Fruit fly (Drosophila melanogaster) whole organism, embryonic: ENCODE measurements around the gene Muc68E.

ENCODE experiments used
- ATbp ChIP-seq: fragments of 200-800 bp; sonication (Bioruptor generic); optimal IDR thresholded peaks from 2 replicates; lab custom pipeline; 2017; ENCODE audit warnings: missing biosample characterization, mild to moderate bottlenecking, missing genetic modification characterization, missing genetic modification reagents
- Atf6 ChIP-seq: fragments of 200-800 bp; sonication (Bioruptor generic); IDR thresholded peaks from 2 replicates; pipeline ENCODE4 v1.3.6; 2022; ENCODE audit warnings: missing biosample characterization, missing genetic modification characterization
- CG11085 ChIP-seq: fragments of 200-800 bp; sonication (Bioruptor generic); IDR thresholded peaks from 2 replicates; pipeline ENCODE4 v1.3.6; 2022; ENCODE audit warnings: missing biosample characterization, missing genetic modification characterization
- CG11695 ChIP-seq: fragments of 200-800 bp; sonication (Bioruptor generic); IDR thresholded peaks from 3 replicates; pipeline ENCODE4 v1.3.6; 2022; ENCODE audit warnings: missing biosample characterization, missing genetic modification characterization
- CG12155 ChIP-seq: fragments of 200-800 bp; sonication (Bioruptor generic); optimal IDR thresholded peaks from 3 replicates; lab custom pipeline; 2016; ENCODE audit warnings: missing biosample characterization, missing genetic modification characterization
- CG1233 ChIP-seq: fragments of 200-800 bp; sonication (Bioruptor generic); optimal IDR thresholded peaks from 4 replicates; lab custom pipeline; 2018; ENCODE audit warnings: missing biosample characterization, mild to moderate bottlenecking, missing genetic modification characterization
- CG12942 ChIP-seq: fragments of 200-800 bp; sonication (Bioruptor generic); optimal IDR thresholded peaks from 3 replicates; lab custom pipeline; 2016; ENCODE audit warnings: missing biosample characterization, missing genetic modification characterization
- CG15073 ChIP-seq: fragments of 200-800 bp; sonication (Bioruptor generic); optimal IDR thresholded peaks from 2 replicates; lab custom pipeline; 2016; ENCODE audit warnings: missing biosample characterization, missing genetic modification characterization
- CG15601 ChIP-seq: fragments of 200-800 bp; sonication (Bioruptor generic); optimal IDR thresholded peaks from 3 replicates; lab custom pipeline; 2019; ENCODE audit warnings: missing biosample characterization, mild to moderate bottlenecking, missing genetic modification characterization, moderate library complexity
- CG16779 ChIP-seq: fragments of 200-800 bp; sonication (Bioruptor generic); IDR thresholded peaks from 2 replicates; pipeline ENCODE4 v1.3.6; 2022; ENCODE audit warnings: missing biosample characterization, missing genetic modification characterization
- CG1792 ChIP-seq: fragments of 200-800 bp; sonication (Bioruptor generic); optimal IDR thresholded peaks from 2 replicates; lab custom pipeline; 2016; ENCODE audit warnings: missing biosample characterization, missing genetic modification characterization
- CG18011 ChIP-seq: fragments of 200-800 bp; sonication (Bioruptor generic); optimal IDR thresholded peaks from 2 replicates; lab custom pipeline; 2017; ENCODE audit warnings: missing biosample characterization, missing genetic modification characterization, mild to moderate bottlenecking, moderate library complexity, missing genotype
- CG2678 ChIP-seq: fragments of 200-800 bp; sonication (Bioruptor generic); optimal IDR thresholded peaks from 3 replicates; lab custom pipeline; 2019; ENCODE audit warnings: missing biosample characterization, mild to moderate bottlenecking, missing genetic modification characterization, moderate library complexity
- CG31441 ChIP-seq: fragments of 200-800 bp; sonication (Bioruptor generic); IDR thresholded peaks from 2 replicates; pipeline ENCODE4 v1.3.6; 2022; ENCODE audit warnings: missing biosample characterization, missing genetic modification characterization
- CG32532 ChIP-seq: fragments of 200-800 bp; sonication (Bioruptor generic); IDR thresholded peaks from 2 replicates; pipeline ENCODE4 v1.3.6; 2022; ENCODE audit warnings: missing biosample characterization, missing genetic modification characterization
- CG43689 ChIP-seq: fragments of 200-800 bp; sonication (Bioruptor generic); IDR thresholded peaks from 2 replicates; pipeline ENCODE4 v1.3.6; 2022; ENCODE audit warnings: missing biosample characterization, missing genetic modification characterization
- CG6272 ChIP-seq: fragments of 200-800 bp; sonication (Bioruptor generic); IDR thresholded peaks from 2 replicates; pipeline ENCODE4 v1.3.6; 2022; ENCODE audit warnings: missing biosample characterization, missing genetic modification characterization
- CG6654 ChIP-seq: fragments of 200-800 bp; sonication (Bioruptor generic); optimal IDR thresholded peaks from 2 replicates; lab custom pipeline; 2017; ENCODE audit warnings: missing biosample characterization, mild to moderate bottlenecking, missing genetic modification characterization
- CG6791 ChIP-seq: fragments of 200-800 bp; sonication (Bioruptor generic); IDR thresholded peaks from 3 replicates; pipeline ENCODE4 v1.3.6; 2022; ENCODE audit warnings: missing biosample characterization, missing genetic modification characterization; ENCODE audit not compliant: partially characterized antibody
- CG6854 ChIP-seq: fragments of 200-800 bp; sonication (Bioruptor generic); optimal IDR thresholded peaks from 3 replicates; lab custom pipeline; 2017; ENCODE audit warnings: missing biosample characterization, mild to moderate bottlenecking, missing genetic modification characterization
- CG8388 ChIP-seq: fragments of 200-800 bp; sonication (Bioruptor generic); optimal IDR thresholded peaks from 2 replicates; lab custom pipeline; 2019; ENCODE audit warnings: missing biosample characterization, mild to moderate bottlenecking, missing genetic modification characterization, moderate library complexity
- CG8924 ChIP-seq: fragments of 200-800 bp; optimal IDR thresholded peaks from 3 replicates; lab custom pipeline; 2019; ENCODE audit warnings: missing biosample characterization, mild to moderate bottlenecking, missing genetic modification characterization, moderate library complexity
- Dp ChIP-seq: fragments of 200-800 bp; sonication (Bioruptor generic); optimal IDR thresholded peaks from 2 replicates; lab custom pipeline; 2018; ENCODE audit warnings: missing biosample characterization, mild to moderate bottlenecking, missing genetic modification characterization, moderate library complexity
- E2f1 ChIP-seq: fragments of 200-800 bp; sonication (Bioruptor generic); IDR thresholded peaks from 2 replicates; pipeline ENCODE4 v1.3.6; 2022; ENCODE audit warnings: missing biosample characterization, missing genetic modification characterization
- Ets65A ChIP-seq: fragments of 200-800 bp; sonication (Bioruptor generic); peaks from one replicate; lab custom pipeline; 2016; ENCODE audit warnings: missing biosample characterization, missing genetic modification characterization
- HLHmδ ChIP-seq: fragments of 200-800 bp; sonication (Bioruptor generic); optimal IDR thresholded peaks from 2 replicates; lab custom pipeline; 2018; ENCODE audit warnings: missing biosample characterization, mild to moderate bottlenecking, missing genetic modification characterization, moderate library complexity
- Myb ChIP-seq: fragments of 200-800 bp; sonication (Bioruptor generic); optimal IDR thresholded peaks from 2 replicates; lab custom pipeline; 2016; ENCODE audit warnings: missing biosample characterization, missing genetic modification characterization
- PHDP ChIP-seq: fragments of 200-800 bp; sonication (Bioruptor generic); optimal IDR thresholded peaks from 3 replicates; lab custom pipeline; 2018; ENCODE audit warnings: missing biosample characterization, mild to moderate bottlenecking, missing genetic modification characterization, moderate library complexity
- Ptx1 ChIP-seq: fragments of 200-800 bp; sonication (Bioruptor generic); IDR thresholded peaks from 2 replicates; pipeline ENCODE4 v1.3.6; 2022; ENCODE audit warnings: missing biosample characterization, missing genetic modification characterization
- Scr ChIP-seq: fragments of 200-800 bp; sonication (Bioruptor generic); IDR thresholded peaks from 2 replicates; pipeline ENCODE4 v1.3.6; 2022; ENCODE audit warnings: missing biosample characterization, missing genetic modification characterization; ENCODE audit not compliant: partially characterized antibody
- Spps ChIP-seq: fragments of 200-800 bp; sonication (Bioruptor generic); optimal IDR thresholded peaks from 2 replicates; lab custom pipeline; 2018; ENCODE audit warnings: missing biosample characterization, mild to moderate bottlenecking, missing genetic modification characterization
- Sry-δ ChIP-seq: fragments of 200-800 bp; sonication (Bioruptor generic); optimal IDR thresholded peaks from 2 replicates; lab custom pipeline; 2016; ENCODE audit warnings: missing biosample characterization, missing genetic modification characterization
- Xbp1 ChIP-seq: fragments of 200-800 bp; sonication (Bioruptor generic); optimal IDR thresholded peaks from 3 replicates; lab custom pipeline; 2016; ENCODE audit warnings: missing biosample characterization, mild to moderate bottlenecking, missing genetic modification characterization
- ac ChIP-seq: fragments of 200-800 bp; sonication (Bioruptor generic); optimal IDR thresholded peaks from 3 replicates; lab custom pipeline; 2017; ENCODE audit warnings: missing biosample characterization, mild to moderate bottlenecking, missing genetic modification characterization
- amos ChIP-seq: fragments of 200-800 bp; sonication (Bioruptor generic); IDR thresholded peaks from 2 replicates; pipeline ENCODE4 v1.3.6; 2022; ENCODE audit warnings: missing biosample characterization, missing genetic modification characterization; ENCODE audit not compliant: partially characterized antibody
- ash1 ChIP-seq: fragments of 200-800 bp; sonication (Bioruptor generic); optimal IDR thresholded peaks from 2 replicates; lab custom pipeline; 2018; ENCODE audit warnings: missing biosample characterization, mild to moderate bottlenecking, missing genetic modification characterization
- bbx ChIP-seq: fragments of 200-800 bp; sonication (Bioruptor generic); IDR thresholded peaks from 2 replicates; pipeline ENCODE4 v1.3.6; 2022; ENCODE audit warnings: missing biosample characterization, missing genetic modification characterization; ENCODE audit not compliant: partially characterized antibody
- cwo ChIP-seq: fragments of 200-800 bp; sonication (Bioruptor generic); optimal IDR thresholded peaks from 3 replicates; lab custom pipeline; 2017; ENCODE audit warnings: missing biosample characterization, missing genetic modification characterization, mild to moderate bottlenecking, moderate library complexity, missing genetic modification reagents
- dan ChIP-seq: fragments of 200-800 bp; sonication (Bioruptor generic); IDR thresholded peaks from 2 replicates; pipeline ENCODE4 v1.3.6; 2022; ENCODE audit warnings: missing biosample characterization, missing genetic modification characterization
- dimm ChIP-seq: fragments of 200-800 bp; sonication (Bioruptor generic); IDR thresholded peaks from 2 replicates; pipeline ENCODE4 v1.3.6; 2022; ENCODE audit warnings: missing biosample characterization, missing genetic modification characterization
- hkb ChIP-seq, 2 experiments: fragments of 200-800 bp in 1 of 2; fragments of >200 bp in 1 of 2; sonication (Bioruptor generic) in 1 of 2; IDR thresholded peaks in 1 of 2; optimal IDR thresholded peaks in 1 of 2; 2 replicates each; pipeline versions ENCODE4 v1.3.6 to Lab custom; 2017 to 2022; ENCODE audit warnings: missing biosample characterization in 1 of 2, missing genetic modification characterization in 1 of 2
- ind ChIP-seq: fragments of 200-800 bp; sonication (Bioruptor generic); optimal IDR thresholded peaks from 3 replicates; lab custom pipeline; 2016; ENCODE audit warnings: missing biosample characterization, missing genetic modification characterization
- nom ChIP-seq: fragments of 200-800 bp; sonication (Bioruptor generic); optimal IDR thresholded peaks from 2 replicates; lab custom pipeline; 2017; ENCODE audit warnings: missing biosample characterization, missing genetic modification characterization, mild to moderate bottlenecking, moderate library complexity, missing genetic modification reagents
- sr ChIP-seq: fragments of 200-800 bp; sonication (Bioruptor generic); IDR thresholded peaks from 3 replicates; pipeline ENCODE4 v1.3.6; 2022; ENCODE audit warnings: missing biosample characterization, missing genetic modification characterization
- stwl ChIP-seq: fragments of 200-800 bp; sonication (Bioruptor generic); optimal IDR thresholded peaks from 3 replicates; lab custom pipeline; 2018; ENCODE audit warnings: missing biosample characterization, mild to moderate bottlenecking, missing genetic modification characterization, moderate library complexity
- zen ChIP-seq: fragments of 200-800 bp; sonication (Bioruptor generic); optimal IDR thresholded peaks from 3 replicates; lab custom pipeline; 2018; ENCODE audit warnings: missing biosample characterization, mild to moderate bottlenecking, missing genetic modification characterization, moderate library complexity

The Muc68E gene

DNA sequence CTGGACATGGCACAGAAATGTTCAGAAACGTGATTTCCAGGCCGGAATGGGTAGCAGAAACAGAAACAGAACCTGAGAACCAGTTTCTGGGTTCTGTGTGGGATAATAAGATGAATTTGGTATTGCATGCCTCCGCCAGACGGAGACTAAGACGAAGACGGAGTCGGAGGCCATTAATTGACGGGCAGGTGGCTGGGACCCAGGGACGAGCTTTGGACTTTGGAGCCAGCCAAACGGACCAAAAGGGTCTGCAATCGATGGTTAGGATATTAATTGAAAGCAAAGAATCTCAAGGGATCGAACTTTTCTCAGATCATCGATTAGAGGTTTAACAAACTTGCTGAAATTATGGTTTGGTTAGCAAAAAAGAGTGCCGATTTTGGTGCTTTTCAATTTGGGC lies 41.5 kb upstream of the Muc68E start:
- TF ChIP-seq dan (GFP tag; lab: Robert Waterston, UW) (no peak), ash1 (GFP tag; lab: Kevin White, UChicago) (no peak), nom (GFP tag; lab: Kevin White, UChicago) (peak; percentile 74), ac (GFP tag; lab: Kevin White, UChicago) (no peak), sr (GFP tag; lab: Robert Waterston, UW) (no peak), Ets65A (GFP tag; lab: Kevin White, UChicago) (peak; percentile 45), HLHmδ (GFP tag; lab: Kevin White, UChicago) (no peak), Scr (GFP tag; lab: Robert Waterston, UW) (no peak), Atf6 (GFP tag; lab: Robert Waterston, UW) (no peak)

DNA sequence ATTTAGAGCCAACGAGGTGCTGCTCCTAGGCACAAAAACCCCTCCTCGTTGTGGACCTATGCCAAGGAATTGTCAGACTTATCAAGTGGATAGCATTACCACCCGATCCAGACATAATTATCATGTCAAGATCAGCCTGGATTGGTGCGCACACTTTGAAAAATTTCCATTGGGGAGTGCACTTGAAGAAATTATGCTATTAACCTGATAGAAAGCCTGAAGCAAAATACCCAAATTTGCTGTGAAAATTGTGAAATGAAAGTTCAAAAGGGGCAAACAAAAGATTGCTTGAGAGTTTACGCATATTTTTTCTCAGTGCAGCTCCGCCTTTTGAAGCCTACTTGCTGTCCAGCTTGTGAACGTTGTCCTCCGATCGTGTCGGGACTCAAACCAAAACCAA lies 40.9 kb upstream of the Muc68E start:
- no peak for TF ChIP-seq CG2678 (tag; lab: Kevin White, UChicago)
- no peak for TF ChIP-seq ATbp (GFP tag; lab: Kevin White, UChicago)
- no peak for TF ChIP-seq PHDP (tag; lab: Kevin White, UChicago)
- TF ChIP-seq HLHmδ (GFP tag; lab: Kevin White, UChicago), result no peak
- no peak for TF ChIP-seq CG18011 (GFP tag; lab: Kevin White, UChicago)
- TF ChIP-seq CG16779 (GFP tag; lab: Robert Waterston, UW), result no peak
- TF ChIP-seq Ptx1 (GFP tag; lab: Robert Waterston, UW), result no peak
- no peak for TF ChIP-seq nom (GFP tag; lab: Kevin White, UChicago)
- no peak for TF ChIP-seq Sry-δ (GFP tag; lab: Kevin White, UChicago)
- TF ChIP-seq E2f1 (GFP tag; lab: Robert Waterston, UW), result no peak
- no peak for TF ChIP-seq CG43689
- no peak for TF ChIP-seq Dp (GFP tag; lab: Kevin White, UChicago)
- TF ChIP-seq zen, result no peak
- TF ChIP-seq Spps (tag; lab: Kevin White, UChicago), result no peak

DNA sequence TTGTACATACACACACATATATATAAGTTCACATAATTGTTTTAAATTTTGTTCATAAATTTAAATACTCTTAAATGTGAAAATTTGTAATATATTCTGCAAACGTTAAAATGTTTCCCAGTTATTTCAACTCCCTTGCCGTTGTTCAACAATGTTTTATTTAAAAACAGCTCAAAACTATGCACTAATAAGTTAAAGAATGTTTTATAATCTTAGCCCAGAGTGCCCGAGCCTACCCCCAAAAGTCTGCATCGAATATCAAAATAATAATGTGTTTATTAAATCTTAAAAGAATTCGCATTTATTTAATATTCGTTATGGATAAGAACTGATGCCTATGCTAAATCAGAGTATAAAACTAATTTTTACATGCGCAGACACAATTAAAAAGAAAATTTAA lies 35.2 kb upstream of the Muc68E start:
- TF ChIP-seq CG15601 (peak; percentile 78), CG15073 (GFP tag; lab: Kevin White, UChicago) (no peak), stwl (tag; lab: Kevin White, UChicago) (peak; percentile 27)

DNA sequence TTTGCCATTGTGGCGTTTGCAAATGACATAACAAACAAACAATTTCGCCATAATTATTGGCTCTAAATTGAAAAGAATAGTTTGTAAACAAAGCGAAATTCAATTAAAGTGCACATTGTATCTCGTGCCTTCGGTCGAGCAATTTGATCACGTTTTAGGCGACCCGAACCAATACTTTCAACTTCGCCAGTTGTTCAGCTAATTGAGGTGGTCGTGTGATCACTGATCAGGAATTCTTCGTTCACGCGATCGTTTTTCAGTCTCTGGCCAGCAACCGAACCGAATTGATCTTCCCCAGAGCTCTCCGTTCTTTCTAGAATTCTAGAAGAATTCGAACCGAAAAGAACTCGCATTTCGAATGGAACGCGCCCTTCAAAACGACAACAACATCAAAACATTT lies 31.4 kb upstream of the Muc68E start:
- no peak for TF ChIP-seq bbx (GFP tag; lab: Robert Waterston, UW)
- TF ChIP-seq dimm (GFP tag; lab: Robert Waterston, UW), result no peak
- 0 out of 3 replicates have a peak, but pooled peaks have one; percentile 43 for TF ChIP-seq CG6791 (GFP tag; lab: Robert Waterston, UW)
- TF ChIP-seq Xbp1 (GFP tag; lab: Kevin White, UChicago), result no peak
- no peak for TF ChIP-seq CG6854 (GFP tag; lab: Kevin White, UChicago)
- TF ChIP-seq CG8388 (GFP tag; lab: Kevin White, UChicago), result no peak
- TF ChIP-seq Myb, result no peak
- TF ChIP-seq CG6654 (GFP tag; lab: Kevin White, UChicago), result no peak
- TF ChIP-seq CG32532 (GFP tag; lab: Robert Waterston, UW), result no peak
- peak; percentile 74 for TF ChIP-seq cwo (GFP tag; lab: Kevin White, UChicago)
- no peak for TF ChIP-seq CG11695 (GFP tag; lab: Robert Waterston, UW)
- no peak for TF ChIP-seq CG31441 (GFP tag; lab: Robert Waterston, UW)
- TF ChIP-seq ind, result no peak
- no peak for TF ChIP-seq CG8924
- no peak for TF ChIP-seq CG6272
- no peak for TF ChIP-seq hkb (optimal IDR thresholded peaks at IDR 0.05; lab: Kevin White, UChicago)
- no peak for TF ChIP-seq hkb (GFP tag; IDR thresholded peaks at IDR 0.05; lab: Robert Waterston, UW)
- TF ChIP-seq CG1233 (GFP tag; lab: Kevin White, UChicago), result no peak
- no peak for TF ChIP-seq CG12155 (GFP tag; lab: Kevin White, UChicago)
- no peak for TF ChIP-seq CG12942 (GFP tag; lab: Kevin White, UChicago)
- TF ChIP-seq amos (GFP tag; lab: Robert Waterston, UW), result no peak
- no peak for TF ChIP-seq Atf6 (GFP tag; lab: Robert Waterston, UW)
- no peak for TF ChIP-seq CG1792
- no peak for TF ChIP-seq CG11085 (GFP tag; lab: Robert Waterston, UW)
